Worm (Caenorhabditis elegans): ENCODE measurements around the gene F21C10.10.

DNA sequence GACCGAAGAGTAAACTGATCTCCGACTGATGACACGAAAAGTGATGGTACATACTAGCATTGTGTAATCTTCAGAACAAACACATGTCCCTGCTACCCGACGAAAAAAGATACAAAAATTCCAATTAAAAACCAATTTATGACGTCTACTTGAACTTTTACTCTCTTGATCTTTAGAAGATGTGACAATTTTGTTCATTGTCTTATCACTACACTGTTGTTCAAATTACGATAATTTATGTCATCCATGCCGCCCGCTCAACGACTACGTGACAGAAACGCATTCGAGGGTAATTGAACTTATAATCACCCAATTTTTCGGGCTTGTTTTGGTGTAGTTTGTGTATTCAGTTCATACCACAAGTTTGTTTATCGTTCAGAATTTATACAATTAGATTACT is 47.8 kb downstream of the F21C10.10 start:
- TF ChIP-seq gmeb-2 (tag; optimal IDR thresholded peaks at IDR 0.05): no peak
- TF ChIP-seq nhr-11 (tag; optimal IDR thresholded peaks at IDR 0.05): no peak
- no peak for TF ChIP-seq lin-11 (tag; optimal IDR thresholded peaks at IDR 0.05)
- no peak for TF ChIP-seq ceh-18 (tag; optimal IDR thresholded peaks at IDR 0.05)
- no peak for TF ChIP-seq ceh-6 (GFP tag; optimal IDR thresholded peaks at IDR 0.05)
- TF ChIP-seq T23F11.4 (GFP tag; optimal IDR thresholded peaks at IDR 0.05): no peak
- no peak for TF ChIP-seq ceh-22 (tag; optimal IDR thresholded peaks at IDR 0.05)
